Fruit fly (Drosophila melanogaster) whole organism, embryonic: ENCODE data around the gene mRpL20.

Experiments
- Antp ChIP-seq: fragments of 200-800 bp; sonication (Bioruptor generic); optimal IDR thresholded peaks from 3 replicates; lab custom pipeline; 2016; ENCODE audit warnings: missing biosample characterization, missing genetic modification characterization
- CG10979 ChIP-seq: fragments of 200-800 bp; sonication (Bioruptor generic); optimal IDR thresholded peaks from 2 replicates; lab custom pipeline; 2018; ENCODE audit warnings: missing biosample characterization, mild to moderate bottlenecking, missing genetic modification characterization, moderate library complexity
- CG12391 ChIP-seq: fragments of 200-800 bp; sonication (Bioruptor generic); optimal IDR thresholded peaks from 3 replicates; lab custom pipeline; 2018; ENCODE audit warnings: missing biosample characterization, mild to moderate bottlenecking, missing genetic modification characterization, moderate library complexity
- CG13123 ChIP-seq: fragments of 200-800 bp; sonication (Bioruptor generic); optimal IDR thresholded peaks from 2 replicates; lab custom pipeline; 2016; ENCODE audit warnings: missing biosample characterization, missing genetic modification characterization
- CG14014 ChIP-seq: fragments of 200-800 bp; sonication (Bioruptor generic); IDR thresholded peaks from 2 replicates; pipeline ENCODE4 v1.3.6; 2022; ENCODE audit warnings: missing biosample characterization, missing genetic modification characterization
- CG15479 ChIP-seq: fragments of 200-800 bp; sonication (Bioruptor generic); optimal IDR thresholded peaks from 3 replicates; lab custom pipeline; 2019; ENCODE audit warnings: missing biosample characterization, mild to moderate bottlenecking, missing genetic modification characterization, moderate library complexity
- CG17829 ChIP-seq: fragments of 200-800 bp; optimal IDR thresholded peaks from 2 replicates; lab custom pipeline; 2019; ENCODE audit warnings: missing biosample characterization, mild to moderate bottlenecking, missing genetic modification characterization, moderate library complexity
- CG2202 ChIP-seq: fragments of 200-800 bp; sonication (Bioruptor generic); optimal IDR thresholded peaks from 2 replicates; lab custom pipeline; 2018; ENCODE audit warnings: missing biosample characterization, mild to moderate bottlenecking, missing genetic modification characterization
- CG30403 ChIP-seq: fragments of 200-800 bp; sonication (Bioruptor generic); optimal IDR thresholded peaks from 3 replicates; lab custom pipeline; 2016; ENCODE audit warnings: missing biosample characterization, missing genetic modification characterization
- CG31224 ChIP-seq: fragments of 200-800 bp; sonication (Bioruptor generic); IDR thresholded peaks from 2 replicates; pipeline ENCODE4 v1.3.6; 2022; ENCODE audit warnings: missing biosample characterization, missing genetic modification characterization
- CG31441 ChIP-seq: fragments of 200-800 bp; sonication (Bioruptor generic); IDR thresholded peaks from 2 replicates; pipeline ENCODE4 v1.3.6; 2022; ENCODE audit warnings: missing biosample characterization, missing genetic modification characterization
- CG3281 ChIP-seq: fragments of 200-800 bp; sonication (Bioruptor generic); optimal IDR thresholded peaks from 3 replicates; lab custom pipeline; 2017; ENCODE audit warnings: missing biosample characterization, mild to moderate bottlenecking, missing genetic modification characterization
- CG3726 ChIP-seq: fragments of 200-800 bp; sonication (Bioruptor generic); IDR thresholded peaks from 3 replicates; pipeline ENCODE4, ENCODE4 v1.3.6; 2022; ENCODE audit warnings: missing biosample characterization, missing genetic modification characterization
- CG5180 ChIP-seq: fragments of 200-800 bp; sonication (Bioruptor generic); optimal IDR thresholded peaks from 3 replicates; lab custom pipeline; 2017; ENCODE audit warnings: missing biosample characterization, missing genetic modification characterization, mild to moderate bottlenecking, moderate library complexity, missing genetic modification reagents
- CG5953 ChIP-seq: fragments of 200-800 bp; sonication (Bioruptor generic); IDR thresholded peaks from 2 replicates; pipeline ENCODE4 v1.3.6; 2022; ENCODE audit warnings: missing biosample characterization, missing genetic modification characterization
- CG6765 ChIP-seq: fragments of 200-800 bp; sonication (Bioruptor generic); optimal IDR thresholded peaks from 3 replicates; lab custom pipeline; 2017; ENCODE audit warnings: missing biosample characterization, mild to moderate bottlenecking, missing genetic modification characterization
- CG7786 ChIP-seq: fragments of 200-800 bp; sonication (Bioruptor generic); optimal IDR thresholded peaks from 2 replicates; lab custom pipeline; 2016; ENCODE audit warnings: missing biosample characterization, missing genetic modification characterization
- CG9215 ChIP-seq: fragments of 200-800 bp; sonication (Bioruptor generic); IDR thresholded peaks from 2 replicates; pipeline ENCODE4 v1.3.6; 2022; ENCODE audit warnings: missing biosample characterization, missing genetic modification characterization
- Gug ChIP-seq: fragments of 200-800 bp; sonication (Bioruptor generic); IDR thresholded peaks from 4 replicates; pipeline ENCODE4 v1.3.6; 2022; ENCODE audit warnings: missing biosample characterization, missing genetic modification characterization
- H15 ChIP-seq: fragments of 200-800 bp; sonication (Bioruptor generic); IDR thresholded peaks from 3 replicates; pipeline ENCODE4 v1.3.6; 2022; ENCODE audit warnings: missing biosample characterization, missing genetic modification characterization
- MTF-1 ChIP-seq: fragments of 200-800 bp; sonication (Bioruptor generic); optimal IDR thresholded peaks from 2 replicates; lab custom pipeline; 2018; ENCODE audit warnings: missing biosample characterization, mild to moderate bottlenecking, missing genetic modification characterization, borderline replicate concordance
- NC2β ChIP-seq: fragments of 200-800 bp; sonication (Bioruptor generic); optimal IDR thresholded peaks from 2 replicates; lab custom pipeline; 2016; ENCODE audit warnings: missing biosample characterization, missing genetic modification characterization
- NK7.1 ChIP-seq: fragments of 200-800 bp; sonication (Bioruptor generic); optimal IDR thresholded peaks from 3 replicates; lab custom pipeline; 2016; ENCODE audit warnings: missing biosample characterization, missing genetic modification characterization
- Rx ChIP-seq: fragments of 200-800 bp; sonication (Bioruptor generic); IDR thresholded peaks from 2 replicates; pipeline ENCODE4 v1.3.6; 2022; ENCODE audit warnings: missing biosample characterization, missing genetic modification characterization
- Sin3A ChIP-seq: fragments of >200 bp; optimal IDR thresholded peaks from 2 replicates; lab custom pipeline; 2018
- Sox100B ChIP-seq: fragments of 200-800 bp; sonication (Bioruptor generic); optimal IDR thresholded peaks from 3 replicates; lab custom pipeline; 2018; ENCODE audit warnings: missing biosample characterization, mild to moderate bottlenecking, missing genetic modification characterization
- Stat92E ChIP-seq, 3 experiments: fragments of >200 bp in 2 of 3; fragments of 200-800 bp in 1 of 3; sonication (Bioruptor generic) in 1 of 3; optimal IDR thresholded peaks; 2 replicates each; lab custom pipeline; 2017 to 2019; ENCODE audit warnings: missing biosample characterization in 3 of 3, missing genetic modification characterization in 3 of 3, mild to moderate bottlenecking in 1 of 3, moderate library complexity in 1 of 3
- amos ChIP-seq: fragments of 200-800 bp; sonication (Bioruptor generic); IDR thresholded peaks from 2 replicates; pipeline ENCODE4 v1.3.6; 2022; ENCODE audit warnings: missing biosample characterization, missing genetic modification characterization; ENCODE audit not compliant: partially characterized antibody
- br ChIP-seq: fragments of >200 bp; optimal IDR thresholded peaks from 2 replicates; lab custom pipeline; 2017
- cad ChIP-seq: fragments of >200 bp; optimal IDR thresholded peaks from 2 replicates; lab custom pipeline; 2017; ENCODE audit warnings: missing biosample characterization, missing genetic modification characterization
- chinmo ChIP-seq: fragments of 200-800 bp; sonication (Bioruptor generic); IDR thresholded peaks from 4 replicates; pipeline ENCODE4 v1.3.6; 2022; ENCODE audit warnings: missing biosample characterization, missing genetic modification characterization; ENCODE audit not compliant: partially characterized antibody
- chm ChIP-seq: fragments of 200-800 bp; sonication (Bioruptor generic); IDR thresholded peaks from 2 replicates; pipeline ENCODE4 v1.3.6; 2022; ENCODE audit warnings: missing biosample characterization, missing genetic modification characterization
- chn ChIP-seq: fragments of 200-800 bp; sonication (Bioruptor generic); optimal IDR thresholded peaks from 2 replicates; lab custom pipeline; 2016; ENCODE audit warnings: missing biosample characterization, missing genetic modification characterization
- corto ChIP-seq: fragments of 200-800 bp; sonication (Bioruptor generic); optimal IDR thresholded peaks from 2 replicates; lab custom pipeline; 2016; ENCODE audit warnings: missing biosample characterization, mild to moderate bottlenecking, missing genetic modification characterization, moderate library complexity
- eve ChIP-seq, 2 experiments: fragments of >200 bp; optimal IDR thresholded peaks; 2 replicates each; lab custom pipeline; 2017; ENCODE audit warnings: missing biosample characterization in 2 of 2, missing genetic modification characterization in 2 of 2
- fd64A ChIP-seq: fragments of 200-800 bp; sonication (Bioruptor generic); optimal IDR thresholded peaks from 3 replicates; lab custom pipeline; 2018; ENCODE audit warnings: missing biosample characterization, mild to moderate bottlenecking, missing genetic modification characterization
- insv ChIP-seq, 2 experiments: fragments of 200-800 bp; sonication (Bioruptor generic); optimal IDR thresholded peaks; 3 replicates each; lab custom pipeline; 2016 to 2018; ENCODE audit warnings: missing biosample characterization in 2 of 2, missing genetic modification characterization in 2 of 2
- lmd ChIP-seq: fragments of 200-800 bp; sonication (Bioruptor generic); IDR thresholded peaks from 2 replicates; pipeline ENCODE4 v1.3.6; 2022; ENCODE audit warnings: missing biosample characterization, missing genetic modification characterization
- lola ChIP-seq, 3 experiments: fragments of >200 bp in 2 of 3; fragments of 200-800 bp in 1 of 3; sonication (Bioruptor generic) in 1 of 3; optimal IDR thresholded peaks; 2 replicates each; lab custom pipeline; 2017 to 2019; ENCODE audit warnings: missing biosample characterization in 3 of 3, missing genetic modification characterization in 3 of 3, mild to moderate bottlenecking in 1 of 3, moderate library complexity in 1 of 3
- nerfin-2 ChIP-seq: fragments of 200-800 bp; sonication (Bioruptor generic); IDR thresholded peaks from 2 replicates; pipeline ENCODE4 v1.3.6; 2022; ENCODE audit warnings: missing biosample characterization, missing genetic modification characterization; ENCODE audit not compliant: partially characterized antibody
- onecut ChIP-seq: fragments of 200-800 bp; sonication (Bioruptor generic); IDR thresholded peaks from 2 replicates; pipeline ENCODE4 v1.3.6; 2022; ENCODE audit warnings: missing biosample characterization, missing genetic modification characterization
- otp ChIP-seq: fragments of 200-800 bp; sonication (Bioruptor generic); IDR thresholded peaks from 3 replicates; pipeline ENCODE4, ENCODE4 v1.3.6; 2022; ENCODE audit warnings: missing biosample characterization, missing genetic modification characterization
- p53 ChIP-seq: fragments of 200-800 bp; sonication (Bioruptor generic); optimal IDR thresholded peaks from 2 replicates; lab custom pipeline; 2016; ENCODE audit warnings: missing biosample characterization, missing genetic modification characterization
- pan ChIP-seq, 4 experiments: fragments of >200 bp in 3 of 4; fragments of 200-800 bp in 1 of 4; sonication (Bioruptor generic) in 1 of 4; optimal IDR thresholded peaks in 3 of 4; IDR thresholded peaks in 1 of 4; 2 replicates each; pipeline versions ENCODE4 v1.3.6 to Lab custom; 2017 to 2022; ENCODE audit warnings: missing biosample characterization in 2 of 4, missing genetic modification characterization in 2 of 4, mixed read lengths in 1 of 4
- prd ChIP-seq, 3 experiments: fragments of >200 bp in 2 of 3; fragments of 200-800 bp in 1 of 3; sonication (Bioruptor generic) in 1 of 3; optimal IDR thresholded peaks in 2 of 3; IDR thresholded peaks in 1 of 3; 2 replicates in 2 of 3; 3 replicates in 1 of 3; pipeline versions ENCODE4 v1.3.6 to Lab custom; 2017 to 2022; ENCODE audit warnings: missing biosample characterization in 1 of 3, missing genetic modification characterization in 1 of 3
- row ChIP-seq: fragments of 200-800 bp; sonication (Bioruptor generic); IDR thresholded peaks from 3 replicates; pipeline ENCODE4 v1.3.6; 2022; ENCODE audit warnings: missing biosample characterization, missing genetic modification characterization
- run ChIP-seq: fragments of 200-800 bp; sonication (Bioruptor generic); optimal IDR thresholded peaks from 3 replicates; lab custom pipeline; 2018; ENCODE audit warnings: missing biosample characterization, mild to moderate bottlenecking, missing genetic modification characterization
- slou ChIP-seq: fragments of 200-800 bp; sonication (Bioruptor generic); optimal IDR thresholded peaks from 3 replicates; lab custom pipeline; 2016; ENCODE audit warnings: missing biosample characterization, missing genetic modification characterization
- tgo ChIP-seq: fragments of 200-800 bp; sonication (Bioruptor generic); IDR thresholded peaks from 3 replicates; pipeline ENCODE4 v1.3.6; 2022; ENCODE audit warnings: missing biosample characterization, missing genetic modification characterization
- tll ChIP-seq, 2 experiments: fragments of 200-800 bp in 1 of 2; fragments of >200 bp in 1 of 2; sonication (Bioruptor generic) in 1 of 2; optimal IDR thresholded peaks; 2 replicates each; lab custom pipeline; 2017 to 2019; ENCODE audit warnings: missing biosample characterization in 2 of 2, missing genetic modification characterization in 2 of 2, mild to moderate bottlenecking in 1 of 2, moderate library complexity in 1 of 2
- tx ChIP-seq: fragments of 200-800 bp; sonication (Bioruptor generic); optimal IDR thresholded peaks from 2 replicates; lab custom pipeline; 2016; ENCODE audit warnings: missing biosample characterization, missing genetic modification characterization

mRpL20 gene

DNA sequence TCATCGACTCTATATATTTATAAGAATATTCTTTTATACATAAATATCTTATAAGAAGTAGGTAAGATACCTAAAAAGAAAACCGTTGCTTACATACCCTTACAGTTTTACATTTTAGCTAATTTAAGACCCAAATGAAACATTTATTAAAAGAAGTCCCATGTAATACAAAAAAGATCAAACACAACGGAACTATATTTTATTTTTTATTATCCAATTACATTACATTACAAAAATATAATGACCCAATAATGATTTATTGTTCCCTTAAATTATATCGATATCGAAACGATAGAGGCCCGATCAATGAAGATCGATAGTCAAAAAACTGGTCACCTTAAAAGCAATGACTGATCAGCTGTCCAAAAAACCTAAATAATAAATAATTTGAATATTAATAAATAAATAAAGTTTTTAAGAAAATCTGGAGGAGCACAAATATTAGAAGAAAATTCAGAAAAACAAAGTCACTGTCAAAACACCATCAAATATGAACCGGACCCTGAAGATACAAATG, 9.7 kb downstream of the mRpL20 start (continued):
- TF ChIP-seq amos (GFP tag; lab: Robert Waterston, UW), result peak; percentile 71
- TF ChIP-seq CG2202, result no peak
- no peak for TF ChIP-seq cad
- no peak for TF ChIP-seq CG13123 (GFP tag; lab: Kevin White, UChicago)
- TF ChIP-seq CG3281, result no peak
- TF ChIP-seq insv (GFP tag; optimal IDR thresholded peaks at IDR 0.05; lab: Kevin White, UChicago), result no peak
- TF ChIP-seq CG17829 (tag; lab: Kevin White, UChicago), result peak; percentile 24
- no peak for TF ChIP-seq lola (GFP tag; optimal IDR thresholded peaks at IDR 0.05; lab: Kevin White, UChicago)
- no peak for TF ChIP-seq MTF-1 (GFP tag; lab: Kevin White, UChicago)
- TF ChIP-seq CG30403 (GFP tag; lab: Kevin White, UChicago), result no peak
- TF ChIP-seq Stat92E (GFP tag; optimal IDR thresholded peaks at IDR 0.05; lab: Kevin White, UChicago), result no peak
- TF ChIP-seq CG31224 (GFP tag; lab: Robert Waterston, UW), result no peak
- TF ChIP-seq fd64A (GFP tag; lab: Kevin White, UChicago), result no peak
- TF ChIP-seq Rx (GFP tag; lab: Robert Waterston, UW), result no peak
- TF ChIP-seq NC2β (GFP tag; lab: Kevin White, UChicago), result no peak
- TF ChIP-seq CG6765 (GFP tag; lab: Kevin White, UChicago), result no peak
- TF ChIP-seq chn (GFP tag; lab: Kevin White, UChicago), result no peak
- no peak for TF ChIP-seq corto
- no peak for TF ChIP-seq onecut (GFP tag; lab: Robert Waterston, UW)
- TF ChIP-seq p53, result no peak
- TF ChIP-seq CG10979, result no peak
- no peak for TF ChIP-seq br (lab: Kevin White, UChicago)
- TF ChIP-seq eve (GFP tag; optimal IDR thresholded peaks at IDR 0.05; lab: Kevin White, UChicago), result no peak
- no peak for TF ChIP-seq Antp (GFP tag; lab: Kevin White, UChicago)
- no peak for TF ChIP-seq CG15479 (GFP tag; lab: Kevin White, UChicago)
- peak; percentile 44; the same call in 2 of the 3 replicates for TF ChIP-seq row
- TF ChIP-seq tll (GFP tag; optimal IDR thresholded peaks at IDR 0.05; lab: Kevin White, UChicago), result no peak
- TF ChIP-seq nerfin-2 (GFP tag; lab: Robert Waterston, UW), result peak; percentile 49
- no peak for TF ChIP-seq Sox100B (GFP tag; lab: Kevin White, UChicago)
- TF ChIP-seq Sin3A (lab: Kevin White, UChicago), result no peak
- no peak for TF ChIP-seq CG5180
- TF ChIP-seq CG3726, result no peak
- no peak for TF ChIP-seq run (tag; lab: Kevin White, UChicago)
- TF ChIP-seq lmd (GFP tag; lab: Robert Waterston, UW), result no peak
- peak; percentile 10 for TF ChIP-seq CG12391

DNA sequence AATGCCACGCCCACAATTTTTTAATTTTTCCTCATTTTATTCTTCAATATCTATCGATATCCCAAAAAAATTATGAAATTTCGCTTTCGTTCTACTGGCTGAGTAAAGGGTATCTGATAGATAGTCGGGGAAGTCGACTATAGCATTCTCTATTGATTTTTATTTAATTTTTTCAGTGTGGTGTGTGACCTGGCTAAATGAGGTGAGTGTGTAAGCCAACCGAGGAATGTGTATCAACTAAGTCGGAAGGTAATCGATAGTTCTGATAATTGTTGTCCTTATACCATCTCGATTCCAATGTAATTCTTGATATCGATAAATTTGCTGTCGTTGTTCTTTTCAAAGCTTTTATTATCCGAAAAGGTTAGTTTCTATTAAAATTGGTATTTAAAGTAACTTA, 11.2 kb downstream of the mRpL20 start, which contains the start of gene CG11263:
Gene CG11263 (plus strand): TSS at position 328 of the 400 bp plus-strand sequence.
- TF ChIP-seq otp (GFP tag; lab: Robert Waterston, UW) (no peak), chm (no peak), chinmo (GFP tag; lab: Robert Waterston, UW) (peak; percentile 77; the same call in 2 of the 4 replicates), pan (optimal IDR thresholded peaks at IDR 0.05; lab: Kevin White, UChicago) (no peak), pan (GFP tag; optimal IDR thresholded peaks at IDR 0.05 in 1 of 2, IDR thresholded peaks at IDR 0.05 in 1 of 2) (peak in 1 of 2 experiments; percentile 42), corto (no peak), tx (GFP tag; lab: Kevin White, UChicago) (peak; percentile 56), CG14014 (GFP tag; lab: Robert Waterston, UW) (no peak), tgo (GFP tag; lab: Robert Waterston, UW) (peak; percentile 30; the same call in 1 of the 3 replicates), NK7.1 (GFP tag; lab: Kevin White, UChicago) (no peak), CG31441 (GFP tag; lab: Robert Waterston, UW) (peak; percentile 44; the same call in 1 of the 2 replicates), CG7786 (GFP tag; lab: Kevin White, UChicago) (peak; percentile 66), prd (optimal IDR thresholded peaks at IDR 0.05; lab: Kevin White, UChicago) (no peak), prd (GFP tag; IDR thresholded peaks at IDR 0.05; lab: Robert Waterston, UW) (peak; percentile 52; the same call in 1 of the 3 replicates), CG9215 (GFP tag; lab: Robert Waterston, UW) (no peak), Gug (GFP tag; lab: Robert Waterston, UW) (peak; percentile 53; the same call in 1 of the 4 replicates), CG10979 (no peak), CG5953 (GFP tag; lab: Robert Waterston, UW) (no peak), H15 (GFP tag; lab: Robert Waterston, UW) (no peak), slou (peak; percentile 64)
